Worm (Caenorhabditis elegans) whole organism, L2 larva: ENCODE results near the gene fbxl-1.

ENCODE experiments used
- ZK546.5 ChIP-seq: sonication (generic microtip); optimal IDR thresholded peaks from 2 replicates; lab custom pipeline; 2017; ENCODE audit warnings: missing biosample characterization, missing genetic modification characterization
- blmp-1 ChIP-seq: sonication (generic microtip); optimal IDR thresholded peaks from 2 replicates; lab custom pipeline; 2017; ENCODE audit warnings: missing genetic modification characterization, mild to moderate bottlenecking, missing compliant biosample characterization, antibody characterized with exemption, moderate library complexity; ENCODE audit not compliant: insufficient read depth
- ceh-82 ChIP-seq: fragments of 150-350 bp; optimal IDR thresholded peaks from 2 replicates; lab custom pipeline; 2014; ENCODE audit warnings: missing biosample characterization, missing genetic modification characterization
- nhr-10 ChIP-seq: sonication (generic microtip); optimal IDR thresholded peaks from 2 replicates; lab custom pipeline; 2017; ENCODE audit warnings: missing biosample characterization, missing genetic modification characterization
- sem-4 ChIP-seq: fragments of 150-350 bp; optimal IDR thresholded peaks from 2 replicates; lab custom pipeline; 2014; ENCODE audit warnings: missing biosample characterization, missing genetic modification reagents, missing genetic modification characterization
- snpc-4 ChIP-seq: fragments of 150-350 bp; optimal IDR thresholded peaks from 2 replicates; lab custom pipeline; 2014; ENCODE audit warnings: missing biosample characterization, missing genetic modification characterization
- unc-39 ChIP-seq: fragments of 150-350 bp; optimal IDR thresholded peaks from 2 replicates; lab custom pipeline; 2014; ENCODE audit warnings: missing biosample characterization, missing genetic modification characterization
- zag-1 ChIP-seq: fragments of 150-350 bp; optimal IDR thresholded peaks from 2 replicates; lab custom pipeline; 2014; ENCODE audit warnings: missing biosample characterization, missing genetic modification characterization
- ztf-11 ChIP-seq: sonication (generic microtip); optimal IDR thresholded peaks from 2 replicates; lab custom pipeline; 2017; ENCODE audit warnings: missing biosample characterization, missing genetic modification characterization

ce11 chrIII:8209775-8210174 is 17.9 kb upstream of the fbxl-1 start, which contains the start of gene C30A5.10:
- TF ChIP-seq unc-39 (tag; lab: Kevin White, UChicago) (no peak), snpc-4 (no peak), blmp-1 (tag; lab: Kevin White, UChicago) (no peak), ceh-82 (no peak), zag-1 (no peak), sem-4 (tag; lab: Kevin White, UChicago) (no peak), ztf-11 (tag; lab: Kevin White, UChicago) (no peak), ZK546.5 (tag; lab: Kevin White, UChicago) (no peak), nhr-10 (tag; lab: Kevin White, UChicago) (no peak)
